Comparison of ENCODE assay signal across 3 fruit fly cellular contexts in genomic region chr3R:15994573-15994869, dm6.
TF ChIP-seq lines count a peak whose summit lies in the region.

No protein-coding gene starts in this region.

- TF ChIP-seq CTCF in whole organism, embryonic (GFP tag; optimal IDR thresholded peaks at IDR 0.05; lab: Kevin White, UChicago), result no peak

TF ChIP-seq in whole organism, adult, 20 proteins besides CTCF, POLR2A, EP300 and RAD21:
- TF ChIP-seq CG7045 (GFP tag; optimal IDR thresholded peaks at IDR 0.05; lab: Kevin White, UChicago), result no peak
- TF ChIP-seq tj (GFP tag; optimal IDR thresholded peaks at IDR 0.05; lab: Kevin White, UChicago), result peak; percentile 58
TF ChIP-seq in whole organism, adult: peak in this region for 1.

TF ChIP-seq in whole organism, embryonic, 481 proteins besides CTCF, POLR2A, EP300 and RAD21:
- TF ChIP-seq CG2116 (GFP tag; optimal IDR thresholded peaks at IDR 0.05; lab: Kevin White, UChicago), result no peak
- no peak for TF ChIP-seq ham (GFP tag; IDR thresholded peaks at IDR 0.05; lab: Robert Waterston, UW)
- TF ChIP-seq CG15479 (GFP tag; optimal IDR thresholded peaks at IDR 0.05; lab: Kevin White, UChicago), result peak; percentile 90
- TF ChIP-seq Med (GFP tag; lab: Kevin White, UChicago), result peak; percentile 15
- peak; percentile 49 for TF ChIP-seq Jarid2 (GFP tag; optimal IDR thresholded peaks at IDR 0.05; lab: Kevin White, UChicago)
- 0 out of 2 replicates have a peak, but pooled peaks have one; percentile 0 for TF ChIP-seq crol (GFP tag; IDR thresholded peaks at IDR 0.05; lab: Robert Waterston, UW)
- TF ChIP-seq Ets65A (GFP tag; lab: Kevin White, UChicago), result peak; percentile 51
- TF ChIP-seq MTF-1 (GFP tag; optimal IDR thresholded peaks at IDR 0.05; lab: Kevin White, UChicago; ENCODE audit: borderline replicate concordance), result no peak
- TF ChIP-seq CG8359 (GFP tag; optimal IDR thresholded peaks at IDR 0.05; lab: Kevin White, UChicago; ENCODE audit: borderline replicate concordance), result peak; percentile 34

TF ChIP-seq in whole organism, prepupa, 60 proteins besides CTCF, POLR2A, EP300 and RAD21:
- TF ChIP-seq CG6276 (GFP tag; optimal IDR thresholded peaks at IDR 0.05; lab: Kevin White, UChicago), result no peak
- TF ChIP-seq CG3919 (GFP tag; optimal IDR thresholded peaks at IDR 0.05; lab: Kevin White, UChicago), result peak; percentile 2
- peak; percentile 15 for TF ChIP-seq Eip78C (GFP tag; lab: Kevin White, UChicago)
TF ChIP-seq in whole organism, prepupa: peak in this region for 2.
